Worm (Caenorhabditis elegans): ENCODE data around the gene C32D5.4.

The C32D5.4 gene

DNA sequence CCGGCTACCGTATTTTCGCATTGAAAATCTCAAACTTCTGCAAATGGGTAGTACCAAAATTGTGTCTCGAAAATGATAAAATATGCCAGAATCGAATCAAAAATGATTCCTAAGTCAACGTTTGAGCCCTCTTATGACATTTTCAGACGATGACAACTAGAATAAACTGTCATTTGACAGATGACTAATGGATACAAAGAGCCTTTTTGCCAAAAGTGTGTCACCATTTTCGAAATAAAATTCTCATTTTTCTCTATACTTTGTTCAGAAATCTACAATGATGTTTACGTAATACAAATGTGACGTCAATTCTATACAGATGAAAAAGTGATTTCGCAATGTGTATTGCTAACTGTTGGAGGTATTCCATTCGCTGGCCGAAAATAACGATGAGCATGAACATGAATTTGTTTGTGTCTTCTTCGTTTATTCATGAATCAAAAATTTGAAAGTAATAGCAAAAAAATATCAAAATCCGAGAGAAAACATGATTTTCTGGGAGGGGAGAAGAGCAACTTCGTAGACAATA lies 23.7 kb upstream of the C32D5.4 start (continued):
- peak; percentile 57 for TF ChIP-seq lin-54 (GFP tag; optimal IDR thresholded peaks at IDR 0.05)
- TF ChIP-seq aptf-3 (GFP tag; IDR thresholded peaks at IDR 0.05), result no peak
- TF ChIP-seq attf-5 (GFP tag; optimal IDR thresholded peaks at IDR 0.05), result peak; percentile 64
- peak; percentile 90 for TF ChIP-seq zim-3 (tag; optimal IDR thresholded peaks at IDR 0.05)
- peak; percentile 63 for TF ChIP-seq tbp1 (GFP tag; optimal IDR thresholded peaks at IDR 0.05)
- peak; percentile 87 for TF ChIP-seq fkh-3 (tag; optimal IDR thresholded peaks at IDR 0.05)
- TF ChIP-seq ztf-18 (tag; optimal IDR thresholded peaks at IDR 0.05), result peak; percentile 40
- peak; percentile 42 for TF ChIP-seq hmg-1.2 (GFP tag; IDR thresholded peaks at IDR 0.05)
- no peak for TF ChIP-seq B0019.2 (GFP tag; conservative IDR thresholded peaks at IDR 0.05)
- no peak for TF ChIP-seq sea-2 (GFP tag; IDR thresholded peaks at IDR 0.05)
- TF ChIP-seq ztf-22 (GFP tag; optimal IDR thresholded peaks at IDR 0.05), result peak; percentile 35
- no peak for TF ChIP-seq aptf-2 (GFP tag; conservative IDR thresholded peaks at IDR 0.05)
- peak; percentile 74 for TF ChIP-seq ceh-79 (tag; optimal IDR thresholded peaks at IDR 0.05)
- TF ChIP-seq Y79H2A.3 (GFP tag; conservative IDR thresholded peaks at IDR 0.05), result no peak; the same call in 1 of the 2 replicates
- no peak for TF ChIP-seq egl-18 (GFP tag; IDR thresholded peaks at IDR 0.05)
- TF ChIP-seq dpff-1 (tag; optimal IDR thresholded peaks at IDR 0.05), result peak; percentile 48
- TF ChIP-seq tbx-9 (tag; optimal IDR thresholded peaks at IDR 0.05; ENCODE audit: borderline replicate concordance), result no peak
- no peak for TF ChIP-seq xnd-1 (tag; optimal IDR thresholded peaks at IDR 0.05)
- no peak for TF ChIP-seq lsl-1 (GFP tag; optimal IDR thresholded peaks at IDR 0.05)
- peak; percentile 55 for TF ChIP-seq unc-62 (GFP tag; optimal IDR thresholded peaks at IDR 0.05)
- 0 out of 2 replicates have a peak, but pooled peaks have one; percentile 53 for TF ChIP-seq attf-6 (GFP tag; IDR thresholded peaks at IDR 0.05)
- TF ChIP-seq pha-4 (tag; optimal IDR thresholded peaks at IDR 0.05), result peak; percentile 46
- TF ChIP-seq gei-17 (GFP tag; optimal IDR thresholded peaks at IDR 0.05), result peak; percentile 80
- no peak for TF ChIP-seq F33H1.4 (GFP tag; IDR thresholded peaks at IDR 0.05)
- peak; percentile 62; the same call in 1 of the 2 replicates for TF ChIP-seq lin-26 (GFP tag; IDR thresholded peaks at IDR 0.05)

DNA sequence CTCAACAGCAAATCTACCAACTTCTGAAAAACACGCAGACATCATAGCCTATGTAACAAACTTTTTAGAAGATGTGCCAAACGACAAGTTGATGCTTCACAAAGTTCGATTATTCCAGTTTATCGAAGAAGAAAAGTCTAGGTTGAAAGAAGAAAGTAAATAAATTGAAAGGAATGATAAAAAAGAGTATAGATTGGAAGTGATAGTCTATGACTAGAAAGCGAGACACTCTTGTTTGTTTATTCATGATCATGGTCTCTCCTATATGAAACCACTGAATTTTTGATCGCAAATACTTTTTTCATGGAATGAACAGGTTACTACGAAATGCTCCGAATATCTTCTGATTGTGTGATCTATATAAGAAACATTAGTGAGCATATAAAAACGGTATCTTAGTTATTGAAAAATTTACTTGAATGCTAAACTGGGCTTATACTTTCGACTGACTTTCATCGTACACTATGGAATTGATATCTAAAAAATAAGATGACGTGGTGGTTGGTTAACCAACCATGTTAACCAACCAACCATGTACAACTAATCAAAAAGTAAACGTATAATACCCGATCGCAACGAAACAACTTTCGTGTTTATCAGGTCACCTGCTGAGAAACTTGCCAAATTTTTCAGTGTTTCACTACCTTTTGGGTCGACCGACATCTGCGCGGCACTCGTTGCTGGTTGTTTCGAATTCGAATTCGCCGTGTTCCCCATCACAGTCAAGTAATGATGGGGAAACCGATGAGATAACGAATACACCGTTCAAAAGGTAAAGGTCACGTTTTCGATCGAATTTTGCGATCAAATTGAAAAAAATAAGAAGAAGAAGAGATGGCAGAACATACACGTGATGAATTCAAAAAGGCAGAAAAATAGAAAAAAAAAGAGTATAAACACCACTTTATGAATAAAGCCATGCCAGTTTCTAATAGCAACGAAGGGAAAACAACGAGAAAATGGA lies 22.6 kb upstream of the C32D5.4 start, which contains the start of gene C32D5.8:
C32D5.8 (minus strand) TSS at position 770 of the 964 bp plus-strand sequence.
- no peak for TF ChIP-seq snpc-4 (GFP tag; optimal IDR thresholded peaks at IDR 0.05)
- TF ChIP-seq snpc-4 (tag; optimal IDR thresholded peaks at IDR 0.05), result no peak
- no peak for TF ChIP-seq unc-62 (GFP tag; optimal IDR thresholded peaks at IDR 0.05)
- no peak for TF ChIP-seq mcd-1 (GFP tag; IDR thresholded peaks at IDR 0.05)
- no peak for TF ChIP-seq snpc-1.3 (tag; optimal IDR thresholded peaks at IDR 0.05; ENCODE audit: insufficient read depth)
- no peak for TF ChIP-seq F23B12.7 (tag; optimal IDR thresholded peaks at IDR 0.05; ENCODE audit: insufficient read depth)
- no peak for TF ChIP-seq hmg-20 (GFP tag; IDR thresholded peaks at IDR 0.05)
- TF ChIP-seq attf-3 (GFP tag; conservative IDR thresholded peaks at IDR 0.05), result no peak
- no peak for TF ChIP-seq nfya-1 (tag; optimal IDR thresholded peaks at IDR 0.05; ENCODE audit: borderline replicate concordance, insufficient read depth)
- no peak for TF ChIP-seq aptf-3 (GFP tag; IDR thresholded peaks at IDR 0.05)
- no peak for TF ChIP-seq somi-1 (GFP tag; optimal IDR thresholded peaks at IDR 0.05)
- no peak for TF ChIP-seq let-526 (GFP tag; IDR thresholded peaks at IDR 0.05)
- TF ChIP-seq die-1 (tag; optimal IDR thresholded peaks at IDR 0.05), result no peak
- TF ChIP-seq ceh-100 (GFP tag; IDR thresholded peaks at IDR 0.05), result no peak
- no peak for TF ChIP-seq him-1 (tag; optimal IDR thresholded peaks at IDR 0.05)
- no peak for TF ChIP-seq nfyb-1 (GFP tag; IDR thresholded peaks at IDR 0.05)
- no peak for TF ChIP-seq rpc-1 (optimal IDR thresholded peaks at IDR 0.05)
- no peak for TF ChIP-seq rpc-1 (tag; optimal IDR thresholded peaks at IDR 0.05)
- no peak for TF ChIP-seq ztf-25 (GFP tag; IDR thresholded peaks at IDR 0.05)

All from whole organism, young adult.